Worm (Caenorhabditis elegans) whole organism, L1 larva: Measurements from ENCODE around the gene B0244.16.

Source experiments
- C04F5.9 ChIP-seq: sonication (generic microtip); optimal IDR thresholded peaks from 2 replicates; lab custom pipeline; 2016; ENCODE audit warnings: missing genetic modification characterization, missing compliant biosample characterization
- C16A3.4 ChIP-seq: fragments of 150-350 bp; optimal IDR thresholded peaks from 2 replicates; lab custom pipeline; 2014; ENCODE audit warnings: missing biosample characterization, missing genetic modification characterization
- Y116A8C.19 ChIP-seq: sonication (generic microtip); optimal IDR thresholded peaks from 2 replicates; lab custom pipeline; 2016; ENCODE audit warnings: missing compliant biosample characterization, missing genetic modification characterization, borderline replicate concordance
- alr-1 ChIP-seq: fragments of 200-800 bp; sonication (Bioruptor generic); optimal IDR thresholded peaks from 2 replicates; lab custom pipeline; 2018; ENCODE audit warnings: borderline replicate concordance, mild to moderate bottlenecking, missing genetic modification characterization, missing compliant biosample characterization
- ama-1 ChIP-seq: fragments of 150-350 bp; optimal IDR thresholded peaks from 2 replicates; lab custom pipeline; 2014
- blmp-1 ChIP-seq: fragments of 150-350 bp; optimal IDR thresholded peaks from 2 replicates; lab custom pipeline; 2014; ENCODE audit warnings: missing biosample characterization, missing genetic modification characterization
- ceh-63 ChIP-seq: fragments of 200-800 bp; sonication (Bioruptor generic); optimal IDR thresholded peaks from 2 replicates; lab custom pipeline; 2018; ENCODE audit warnings: mild to moderate bottlenecking, missing genetic modification characterization, missing compliant biosample characterization
- ceh-8 ChIP-seq: fragments of 200-800 bp; sonication (Bioruptor generic); optimal IDR thresholded peaks from 2 replicates; lab custom pipeline; 2018; ENCODE audit warnings: mild to moderate bottlenecking, missing genetic modification characterization, moderate library complexity, missing compliant biosample characterization
- ceh-90 ChIP-seq: sonication (generic microtip); optimal IDR thresholded peaks from 2 replicates; lab custom pipeline; 2016; ENCODE audit warnings: missing genetic modification characterization, missing compliant biosample characterization
- dpl-1 ChIP-seq, 3 experiments: fragments of 150-350 bp in 2 of 3; sonication (generic microtip) in 1 of 3; optimal IDR thresholded peaks; 2 replicates each; lab custom pipeline; 2014 to 2017; ENCODE audit warnings: missing biosample characterization in 3 of 3, missing genetic modification characterization in 3 of 3, missing genetic modification reagents in 3 of 3
- dsc-1 ChIP-seq: sonication (generic microtip); optimal IDR thresholded peaks from 2 replicates; lab custom pipeline; 2016; ENCODE audit warnings: mild to moderate bottlenecking, missing genetic modification characterization, missing compliant biosample characterization
- efl-1 ChIP-seq, 4 experiments: fragments of 150-350 bp; optimal IDR thresholded peaks in 3 of 4; peaks in 1 of 4; 1 replicate in 1 of 4; 2 replicates in 3 of 4; lab custom pipeline; 2014; ENCODE audit warnings: missing biosample characterization in 2 of 4, missing genetic modification characterization in 2 of 4, missing genetic modification reagents in 2 of 4
- efl-3 ChIP-seq: fragments of 200-800 bp; sonication (Bioruptor generic); optimal IDR thresholded peaks from 2 replicates; lab custom pipeline; 2018; ENCODE audit warnings: mild to moderate bottlenecking, missing genetic modification characterization, missing compliant biosample characterization
- fkh-8 ChIP-seq: sonication (generic microtip); optimal IDR thresholded peaks from 2 replicates; lab custom pipeline; 2016; ENCODE audit warnings: mild to moderate bottlenecking, missing genetic modification characterization, missing compliant biosample characterization
- fos-1 ChIP-seq: fragments of 150-350 bp; optimal IDR thresholded peaks from 2 replicates; lab custom pipeline; 2014; ENCODE audit warnings: missing biosample characterization, missing genetic modification characterization
- hlh-4 ChIP-seq: sonication (generic microtip); optimal IDR thresholded peaks from 2 replicates; lab custom pipeline; 2016; ENCODE audit warnings: mild to moderate bottlenecking, missing genetic modification characterization, missing compliant biosample characterization
- hpl-2 ChIP-seq: fragments of 150-350 bp; optimal IDR thresholded peaks from 2 replicates; lab custom pipeline; 2014; ENCODE audit warnings: missing biosample characterization, missing genetic modification reagents, missing genetic modification characterization
- jun-1 ChIP-seq: fragments of 150-350 bp; optimal IDR thresholded peaks from 2 replicates; lab custom pipeline; 2014; ENCODE audit warnings: missing biosample characterization, missing genetic modification reagents, missing genetic modification characterization
- lin-13 ChIP-seq: fragments of 150-350 bp; optimal IDR thresholded peaks from 2 replicates; lab custom pipeline; 2014; ENCODE audit warnings: missing biosample characterization, missing genetic modification reagents, missing genetic modification characterization
- lin-14 ChIP-seq: fragments of 200-800 bp; sonication (Bioruptor generic); optimal IDR thresholded peaks from 2 replicates; lab custom pipeline; 2018; ENCODE audit warnings: mild to moderate bottlenecking, missing genetic modification characterization, moderate library complexity, missing compliant biosample characterization
- lin-39 ChIP-seq: fragments of 150-350 bp; optimal IDR thresholded peaks from 2 replicates; lab custom pipeline; 2014; ENCODE audit warnings: missing biosample characterization, missing genetic modification reagents, missing genetic modification characterization
- lsy-2 ChIP-seq, 2 experiments: fragments of 150-350 bp; optimal IDR thresholded peaks; 2 replicates each; lab custom pipeline; 2014; ENCODE audit warnings: missing biosample characterization in 2 of 2, missing genetic modification characterization in 2 of 2
- mab-9 ChIP-seq: fragments of 200-800 bp; sonication (Bioruptor generic); IDR thresholded peaks from 2 replicates; pipeline ENCODE4 v1.3.6; 2022; ENCODE audit warnings: missing genetic modification reagents, missing genetic modification characterization, missing compliant biosample characterization
- mef-2 ChIP-seq: fragments of 150-350 bp; optimal IDR thresholded peaks from 2 replicates; lab custom pipeline; 2014; ENCODE audit warnings: missing biosample characterization, missing genetic modification characterization
- mep-1 ChIP-seq: fragments of 150-350 bp; optimal IDR thresholded peaks from 2 replicates; lab custom pipeline; 2014; ENCODE audit warnings: missing biosample characterization, missing genetic modification characterization
- nhr-12 ChIP-seq: sonication (generic microtip); optimal IDR thresholded peaks from 2 replicates; lab custom pipeline; 2017; ENCODE audit warnings: missing biosample characterization, missing genetic modification characterization
- nhr-19 ChIP-seq: fragments of 200-800 bp; sonication (Bioruptor generic); conservative IDR thresholded peaks from 2 replicates; pipeline ENCODE4 v1.3.6; 2022; ENCODE audit warnings: missing genetic modification characterization, missing compliant biosample characterization
- nhr-20 ChIP-seq: sonication (generic microtip); optimal IDR thresholded peaks from 2 replicates; lab custom pipeline; 2016; ENCODE audit warnings: mild to moderate bottlenecking, missing genetic modification characterization, missing compliant biosample characterization
- nhr-237 ChIP-seq: fragments of 150-350 bp; optimal IDR thresholded peaks from 2 replicates; lab custom pipeline; 2014; ENCODE audit warnings: missing biosample characterization, missing genetic modification characterization
- nhr-47 ChIP-seq: sonication (generic microtip); optimal IDR thresholded peaks from 2 replicates; lab custom pipeline; 2016; ENCODE audit warnings: mild to moderate bottlenecking, missing genetic modification characterization, moderate library complexity, missing compliant biosample characterization
- nhr-71 ChIP-seq: sonication (generic microtip); optimal IDR thresholded peaks from 2 replicates; lab custom pipeline; 2016; ENCODE audit warnings: mild to moderate bottlenecking, missing genetic modification characterization, moderate library complexity, missing compliant biosample characterization
- nhr-76 ChIP-seq: sonication (generic microtip); optimal IDR thresholded peaks from 2 replicates; lab custom pipeline; 2017; ENCODE audit warnings: missing biosample characterization, missing genetic modification characterization
- nhr-77 ChIP-seq: fragments of 150-350 bp; optimal IDR thresholded peaks from 2 replicates; lab custom pipeline; 2014; ENCODE audit warnings: missing biosample characterization, missing genetic modification characterization
- nhr-84 ChIP-seq: sonication (generic microtip); optimal IDR thresholded peaks from 2 replicates; lab custom pipeline; 2017; ENCODE audit warnings: missing biosample characterization, missing genetic modification characterization
- nhr-90 ChIP-seq: sonication (generic microtip); optimal IDR thresholded peaks from 2 replicates; lab custom pipeline; 2016; ENCODE audit warnings: mild to moderate bottlenecking, missing genetic modification characterization, missing compliant biosample characterization; ENCODE audit not compliant: poor library complexity
- pag-3 ChIP-seq: sonication (generic microtip); optimal IDR thresholded peaks from 2 replicates; lab custom pipeline; 2017; ENCODE audit warnings: missing genetic modification characterization, mild to moderate bottlenecking, missing compliant biosample characterization, antibody characterized with exemption, borderline replicate concordance; ENCODE audit not compliant: insufficient read depth
- rnt-1 ChIP-seq: sonication (generic microtip); optimal IDR thresholded peaks from 2 replicates; lab custom pipeline; 2016; ENCODE audit warnings: mild to moderate bottlenecking, missing genetic modification characterization, moderate library complexity, missing compliant biosample characterization
- snpc-4 ChIP-seq: fragments of 150-350 bp; optimal IDR thresholded peaks from 2 replicates; lab custom pipeline; 2014; ENCODE audit warnings: missing biosample characterization, missing genetic modification characterization
- snu-23 ChIP-seq: sonication (generic microtip); optimal IDR thresholded peaks from 2 replicates; lab custom pipeline; 2016; ENCODE audit warnings: missing genetic modification characterization, missing compliant biosample characterization
- sox-4 ChIP-seq: sonication (generic microtip); optimal IDR thresholded peaks from 2 replicates; lab custom pipeline; 2016; ENCODE audit warnings: missing genetic modification characterization, missing compliant biosample characterization
- sup-37 ChIP-seq: fragments of 200-800 bp; sonication (Bioruptor generic); optimal IDR thresholded peaks from 2 replicates; lab custom pipeline; 2018; ENCODE audit warnings: mild to moderate bottlenecking, missing genetic modification characterization, missing compliant biosample characterization
- swsn-7 ChIP-seq: sonication (generic microtip); optimal IDR thresholded peaks from 2 replicates; lab custom pipeline; 2016; ENCODE audit warnings: missing genetic modification characterization, missing compliant biosample characterization
- tbx-2 ChIP-seq: sonication (generic microtip); optimal IDR thresholded peaks from 2 replicates; lab custom pipeline; 2016; ENCODE audit warnings: missing genetic modification characterization, missing compliant biosample characterization
- unc-130 ChIP-seq: fragments of 150-350 bp; optimal IDR thresholded peaks from 2 replicates; lab custom pipeline; 2017; ENCODE audit warnings: missing biosample characterization, missing genetic modification characterization, inconsistent platforms
- unc-62 ChIP-seq: fragments of 150-350 bp; optimal IDR thresholded peaks from 2 replicates; lab custom pipeline; 2014; ENCODE audit warnings: missing biosample characterization, missing genetic modification reagents, missing genetic modification characterization
- unc-86 ChIP-seq: sonication (generic microtip); optimal IDR thresholded peaks from 2 replicates; lab custom pipeline; 2016; ENCODE audit warnings: missing genetic modification characterization, missing compliant biosample characterization
- vab-15 ChIP-seq: sonication (generic microtip); optimal IDR thresholded peaks from 2 replicates; lab custom pipeline; 2017; ENCODE audit warnings: missing genotype, mild to moderate bottlenecking, missing genetic modification characterization, missing compliant biosample characterization
- ztf-11 ChIP-seq, 2 experiments: sonication (generic microtip); optimal IDR thresholded peaks; 2 replicates each; lab custom pipeline; 2016 to 2017; ENCODE audit warnings: missing genetic modification characterization in 2 of 2, missing biosample characterization in 1 of 2, missing compliant biosample characterization in 1 of 2

B0244.16 gene

DNA sequence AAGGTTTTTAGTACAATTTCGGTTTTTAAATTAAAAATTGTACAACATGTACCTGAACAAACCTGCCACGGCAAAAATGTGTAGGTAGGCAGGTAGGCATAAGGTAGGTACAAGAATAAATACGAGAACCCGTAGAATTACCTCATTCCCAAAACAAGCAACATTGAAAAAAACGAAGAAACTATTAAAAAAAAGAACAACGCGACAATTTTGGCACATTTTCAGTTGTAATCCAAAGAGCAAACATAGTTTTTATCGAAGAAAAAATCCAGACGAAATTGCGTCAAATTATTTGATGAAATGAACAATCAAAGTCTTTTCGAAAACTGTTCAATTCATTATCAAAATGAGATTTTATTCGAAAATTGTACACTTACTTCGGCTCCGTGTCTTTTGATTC lies at the start of gene B0244.16:
TSS of gene B0244.16 (plus strand) at position 301 of the 400 bp plus-strand sequence.
- TF ChIP-seq efl-1 (optimal IDR thresholded peaks at IDR 0.05; lab: Kevin White, UChicago), result no peak
- peak in 1 of 2 experiments; percentile 15 for TF ChIP-seq efl-1 (GFP tag; optimal IDR thresholded peaks at IDR 0.05 in 1 of 2; lab: Kevin White, UChicago)
- TF ChIP-seq jun-1 (tag; lab: Kevin White, UChicago), result no peak
- TF ChIP-seq C16A3.4 (tag; lab: Kevin White, UChicago), result no peak
- no peak for TF ChIP-seq hlh-4 (tag; lab: Kevin White, UChicago)

DNA sequence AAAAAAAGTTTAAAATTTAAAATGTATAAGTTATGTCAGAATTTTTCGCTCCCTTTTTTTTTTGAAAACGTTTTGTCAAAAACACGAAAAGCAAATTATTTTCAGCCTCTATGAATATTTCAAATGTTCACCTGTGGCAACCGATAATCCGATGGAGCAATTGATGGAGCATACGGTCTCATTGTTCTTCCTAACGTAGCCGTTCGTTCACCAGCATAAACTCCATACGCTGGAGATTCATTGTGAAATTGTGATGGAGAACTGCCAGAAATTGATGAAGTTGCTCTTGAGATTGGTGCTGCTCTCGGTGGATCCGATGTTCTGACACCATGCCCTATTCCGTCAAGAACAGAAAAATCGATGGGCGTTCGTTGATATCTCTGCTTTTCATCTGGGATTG lies 48.9 kb upstream of the B0244.16 start:
- TF ChIP-seq lin-14, result no peak
- no peak for TF ChIP-seq lin-13 (GFP tag; lab: Kevin White, UChicago)
- TF ChIP-seq snu-23 (GFP tag; lab: Kevin White, UChicago), result no peak
- no peak for TF ChIP-seq sox-4 (tag; lab: Kevin White, UChicago)
- TF ChIP-seq Y116A8C.19 (tag; lab: Kevin White, UChicago), result no peak

DNA sequence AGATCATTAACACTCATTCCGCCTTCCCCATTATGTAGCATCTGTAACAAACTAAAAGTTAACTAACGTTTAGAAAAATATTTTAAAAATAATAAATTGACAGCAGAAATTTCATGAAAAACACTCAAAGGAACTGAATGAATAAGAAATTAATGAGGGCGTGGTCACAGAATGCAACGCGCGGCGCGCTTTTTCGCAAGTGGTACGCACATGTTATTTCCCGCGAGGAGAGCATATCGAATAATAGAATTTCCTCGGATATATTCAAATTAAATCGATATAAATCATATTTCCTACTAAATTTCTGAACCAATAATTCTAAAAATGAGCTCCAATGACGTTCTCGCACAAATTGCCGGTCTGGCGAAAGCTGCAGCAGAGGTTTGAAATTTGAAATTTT lies 48.1 kb upstream of the B0244.16 start, which contains the start of the genes abi-1 and arle-14:
TSS of gene abi-1 (minus strand) at position 51 of the 400 bp plus-strand sequence.
TSS of gene arle-14 (plus strand) at position 217 of the 400 bp plus-strand sequence.
- no peak for TF ChIP-seq nhr-76 (tag; lab: Kevin White, UChicago)
- no peak for TF ChIP-seq efl-3 (GFP tag; lab: Kevin White, UChicago)
- no peak for TF ChIP-seq nhr-84
- TF ChIP-seq tbx-2 (tag; lab: Kevin White, UChicago), result peak; percentile 2
- no peak for TF ChIP-seq ztf-11 (tag; optimal IDR thresholded peaks at IDR 0.05; lab: Kevin White, UChicago)
- no peak for TF ChIP-seq nhr-12
- TF ChIP-seq sup-37 (GFP tag; lab: Kevin White, UChicago), result no peak
- peak; percentile 3 to 30 for TF ChIP-seq lsy-2 (tag; optimal IDR thresholded peaks at IDR 0.05; lab: Kevin White, UChicago)
- TF ChIP-seq unc-62 (GFP tag; lab: Kevin White, UChicago), result no peak
- no peak for TF ChIP-seq C04F5.9 (tag; lab: Kevin White, UChicago)
- TF ChIP-seq ceh-90 (tag; lab: Kevin White, UChicago), result no peak
- no peak for TF ChIP-seq alr-1
- peak; percentile 21 for TF ChIP-seq nhr-47 (tag; lab: Kevin White, UChicago)
- TF ChIP-seq swsn-7 (tag; lab: Kevin White, UChicago), result peak; percentile 29
- no peak for TF ChIP-seq mab-9 (GFP tag; lab: Robert Waterston, UW)
- no peak for TF ChIP-seq unc-86 (tag; lab: Kevin White, UChicago)
- no peak for TF ChIP-seq sox-4 (tag; lab: Kevin White, UChicago)
- TF ChIP-seq mef-2 (tag; lab: Kevin White, UChicago), result no peak
- TF ChIP-seq hpl-2 (GFP tag; lab: Kevin White, UChicago), result no peak
- peak; percentile 24 for TF ChIP-seq snu-23 (GFP tag; lab: Kevin White, UChicago)
- peak; percentile 10 for TF ChIP-seq nhr-90
- peak; percentile 50 for TF ChIP-seq dsc-1
- TF ChIP-seq nhr-237 (tag; lab: Kevin White, UChicago), result no peak
- no peak for TF ChIP-seq snpc-4 (tag; lab: Kevin White, UChicago)
- TF ChIP-seq lin-39 (tag; lab: Kevin White, UChicago), result no peak
- no peak for TF ChIP-seq blmp-1 (tag; lab: Kevin White, UChicago)
- TF ChIP-seq dpl-1 (GFP tag; optimal IDR thresholded peaks at IDR 0.05; lab: Kevin White, UChicago), result peak in 2 of 3 experiments; percentile 22 to 32
- no peak for TF ChIP-seq vab-15 (tag; lab: Kevin White, UChicago)
- TF ChIP-seq mep-1 (tag; lab: Kevin White, UChicago), result peak; percentile 18
- no peak for TF ChIP-seq fos-1
- no peak for TF ChIP-seq nhr-20 (tag; lab: Kevin White, UChicago)
- no peak for TF ChIP-seq nhr-77 (tag; lab: Kevin White, UChicago)
- no peak for TF ChIP-seq ceh-63 (GFP tag; lab: Kevin White, UChicago)
- no peak for TF ChIP-seq C16A3.4 (tag; lab: Kevin White, UChicago)
- TF ChIP-seq ama-1 (lab: Kevin White, UChicago), result no peak
- TF ChIP-seq nhr-71 (tag; lab: Kevin White, UChicago), result peak; percentile 42
- TF ChIP-seq ceh-8 (GFP tag; lab: Kevin White, UChicago), result no peak
- TF ChIP-seq pag-3 (tag; lab: Kevin White, UChicago), result no peak
- TF ChIP-seq rnt-1 (tag; lab: Kevin White, UChicago), result no peak
- TF ChIP-seq efl-1 (optimal IDR thresholded peaks at IDR 0.05; lab: Kevin White, UChicago), result peak; percentile 8 to 32
- peak; percentile 3 to 83 for TF ChIP-seq efl-1 (GFP tag; optimal IDR thresholded peaks at IDR 0.05 in 1 of 2; lab: Kevin White, UChicago)
- TF ChIP-seq fkh-8 (tag; lab: Kevin White, UChicago), result no peak
- TF ChIP-seq nhr-19, result no peak
- peak; percentile 9 for TF ChIP-seq unc-130 (tag; lab: Kevin White, UChicago)
